Worm (Caenorhabditis elegans) whole organism, young adult: ENCODE measurements around the gene swm-1.

ENCODE experiments used
- F22D6.2 ChIP-seq: sonication (generic microtip); optimal IDR thresholded peaks from 2 replicates; lab custom pipeline; 2016; ENCODE audit warnings: mild to moderate bottlenecking, missing genetic modification characterization, missing compliant biosample characterization
- K12H6.12 ChIP-seq: fragments of 200-800 bp; sonication (Bioruptor generic); optimal IDR thresholded peaks from 2 replicates; lab custom pipeline; 2018; ENCODE audit warnings: mild to moderate bottlenecking, missing genetic modification characterization, missing compliant biosample characterization
- T26A5.8 ChIP-seq: sonication (generic microtip); optimal IDR thresholded peaks from 2 replicates; lab custom pipeline; 2016; ENCODE audit warnings: missing genetic modification characterization, missing compliant biosample characterization
- Y53F4B.3 ChIP-seq: fragments of 200-800 bp; sonication (Bioruptor generic); IDR thresholded peaks from 2 replicates; pipeline ENCODE4 v1.3.6; 2022; ENCODE audit warnings: missing genetic modification reagents, missing genetic modification characterization, missing compliant biosample characterization
- ZK185.1 ChIP-seq: sonication (generic microtip); optimal IDR thresholded peaks from 2 replicates; lab custom pipeline; 2016; ENCODE audit warnings: mild to moderate bottlenecking, missing genetic modification characterization, missing compliant biosample characterization; ENCODE audit not compliant: poor library complexity, severe bottlenecking
- akir-1 ChIP-seq: fragments of 200-800 bp; sonication (Bioruptor generic); optimal IDR thresholded peaks from 2 replicates; lab custom pipeline; 2018; ENCODE audit warnings: mild to moderate bottlenecking, missing genetic modification characterization, moderate library complexity, missing compliant biosample characterization
- atf-7 ChIP-seq: sonication (generic microtip); optimal IDR thresholded peaks from 2 replicates; lab custom pipeline; 2017; ENCODE audit warnings: mild to moderate bottlenecking, missing genetic modification characterization, missing compliant biosample characterization
- attf-3 ChIP-seq: fragments of 200-800 bp; sonication (Bioruptor generic); conservative IDR thresholded peaks from 2 replicates; pipeline ENCODE4 v1.3.6; 2022; ENCODE audit warnings: missing genetic modification reagents, missing genetic modification characterization, missing compliant biosample characterization
- attf-6 ChIP-seq: fragments of 200-800 bp; sonication (Bioruptor generic); IDR thresholded peaks from 2 replicates; pipeline ENCODE4 v1.3.6; 2022; ENCODE audit warnings: missing genetic modification reagents, missing genetic modification characterization, missing compliant biosample characterization
- ceh-100 ChIP-seq: fragments of 200-800 bp; sonication (Bioruptor generic); IDR thresholded peaks from 2 replicates; pipeline ENCODE4 v1.3.6; 2022; ENCODE audit warnings: missing genetic modification reagents, missing genetic modification characterization, missing compliant biosample characterization
- ceh-58 ChIP-seq: fragments of 200-800 bp; sonication (Bioruptor generic); IDR thresholded peaks from 2 replicates; pipeline ENCODE4 v1.3.6; 2022; ENCODE audit warnings: missing genetic modification characterization, missing compliant biosample characterization
- dpff-1 ChIP-seq: sonication (generic microtip); optimal IDR thresholded peaks from 2 replicates; lab custom pipeline; 2017; ENCODE audit warnings: mild to moderate bottlenecking, missing genetic modification characterization, missing compliant biosample characterization
- efl-1 ChIP-seq: fragments of 150-350 bp; optimal IDR thresholded peaks from 2 replicates; lab custom pipeline; 2014; ENCODE audit warnings: missing biosample characterization, missing genetic modification reagents, missing genetic modification characterization
- egl-18 ChIP-seq: fragments of 200-800 bp; sonication (Bioruptor generic); IDR thresholded peaks from 2 replicates; pipeline ENCODE4 v1.3.6; 2022; ENCODE audit warnings: missing genetic modification reagents, missing genetic modification characterization, missing compliant biosample characterization
- egl-44 ChIP-seq: fragments of 200-800 bp; sonication (Bioruptor generic); IDR thresholded peaks from 2 replicates; pipeline ENCODE4 v1.3.6; 2022; ENCODE audit warnings: missing genetic modification reagents, missing genetic modification characterization, missing compliant biosample characterization
- fkh-3 ChIP-seq: sonication (generic microtip); optimal IDR thresholded peaks from 2 replicates; lab custom pipeline; 2016; ENCODE audit warnings: mild to moderate bottlenecking, missing genetic modification characterization, missing compliant biosample characterization
- hlh-26 ChIP-seq: fragments of 200-800 bp; sonication (Bioruptor generic); conservative IDR thresholded peaks from 2 replicates; pipeline ENCODE4 v1.3.6; 2022; ENCODE audit warnings: missing genetic modification reagents, missing genetic modification characterization, missing compliant biosample characterization
- hsf-1 ChIP-seq: fragments of 200-800 bp; sonication (Bioruptor generic); IDR thresholded peaks from 2 replicates; pipeline ENCODE4 v1.3.6; 2022; ENCODE audit warnings: missing genetic modification reagents, missing genetic modification characterization, missing compliant biosample characterization
- lag-1 ChIP-seq: fragments of 200-800 bp; sonication (Bioruptor generic); IDR thresholded peaks from 2 replicates; pipeline ENCODE4 v1.3.6; 2022; ENCODE audit warnings: missing genetic modification reagents, missing genetic modification characterization, missing compliant biosample characterization
- let-607 ChIP-seq, 2 experiments: fragments of 200-800 bp in 1 of 2; sonication (Bioruptor generic) in 1 of 2; sonication (generic microtip) in 1 of 2; optimal IDR thresholded peaks; 2 replicates each; lab custom pipeline; 2016 to 2018; ENCODE audit warnings: mild to moderate bottlenecking in 2 of 2, missing compliant biosample characterization in 2 of 2, missing genetic modification characterization in 2 of 2, moderate library complexity in 2 of 2, missing genotype in 1 of 2
- lin-35 ChIP-seq, 3 experiments: fragments of 150-350 bp in 2 of 3; sonication (generic microtip) in 1 of 3; optimal IDR thresholded peaks; 2 replicates each; lab custom pipeline; 2014 to 2018; ENCODE audit warnings: missing biosample characterization in 3 of 3, missing genetic modification characterization in 3 of 3, missing genetic modification reagents in 3 of 3
- madf-10 ChIP-seq: sonication (generic microtip); optimal IDR thresholded peaks from 2 replicates; lab custom pipeline; 2016; ENCODE audit warnings: mild to moderate bottlenecking, missing genetic modification characterization, missing compliant biosample characterization
- madf-3 ChIP-seq: fragments of 200-800 bp; sonication (Bioruptor generic); IDR thresholded peaks from 2 replicates; pipeline ENCODE4 v1.3.6; 2022; ENCODE audit warnings: missing genetic modification reagents, missing genetic modification characterization, missing compliant biosample characterization
- madf-8 ChIP-seq: fragments of 200-800 bp; sonication (Bioruptor generic); conservative IDR thresholded peaks from 2 replicates; pipeline ENCODE4 v1.3.6; 2022; ENCODE audit warnings: missing genetic modification reagents, missing genetic modification characterization, missing compliant biosample characterization
- mcd-1 ChIP-seq: fragments of 200-800 bp; sonication (Bioruptor generic); IDR thresholded peaks from 2 replicates; pipeline ENCODE4 v1.3.6; 2022; ENCODE audit warnings: missing genetic modification reagents, missing genetic modification characterization, missing compliant biosample characterization
- mel-28 ChIP-seq: sonication (generic microtip); optimal IDR thresholded peaks from 2 replicates; lab custom pipeline; 2016; ENCODE audit warnings: borderline replicate concordance, mild to moderate bottlenecking, missing genetic modification characterization, missing compliant biosample characterization
- nfya-2 ChIP-seq: fragments of 200-800 bp; sonication (Bioruptor generic); IDR thresholded peaks from 2 replicates; pipeline ENCODE4 v1.3.6; 2022; ENCODE audit warnings: missing genetic modification reagents, missing genetic modification characterization, missing compliant biosample characterization
- nhr-179 ChIP-seq: sonication (generic microtip); optimal IDR thresholded peaks from 2 replicates; lab custom pipeline; 2016; ENCODE audit warnings: mild to moderate bottlenecking, missing genetic modification characterization, missing compliant biosample characterization
- nhr-27 ChIP-seq: fragments of 200-800 bp; sonication (Bioruptor generic); optimal IDR thresholded peaks from 2 replicates; lab custom pipeline; 2018; ENCODE audit warnings: mild to moderate bottlenecking, missing genetic modification characterization, moderate library complexity, missing compliant biosample characterization
- nhr-90 ChIP-seq: sonication (generic microtip); optimal IDR thresholded peaks from 2 replicates; lab custom pipeline; 2016; ENCODE audit warnings: missing genotype, mild to moderate bottlenecking, missing genetic modification characterization, missing compliant biosample characterization
- pbrm-1 ChIP-seq: fragments of 200-800 bp; sonication (Bioruptor generic); IDR thresholded peaks from 2 replicates; pipeline ENCODE4 v1.3.6; 2022; ENCODE audit warnings: missing genetic modification reagents, missing genetic modification characterization, missing compliant biosample characterization
- pha-4 ChIP-seq: fragments of 150-350 bp; sonication (generic microtip); optimal IDR thresholded peaks from 2 replicates; lab custom pipeline; 2014; ENCODE audit warnings: missing biosample characterization, missing genetic modification reagents, missing genetic modification characterization
- rcor-1 ChIP-seq: fragments of 200-800 bp; sonication (Bioruptor generic); IDR thresholded peaks from 2 replicates; pipeline ENCODE4 v1.3.6; 2022; ENCODE audit warnings: missing genetic modification reagents, missing genetic modification characterization, missing compliant biosample characterization
- rec-8 ChIP-seq, 2 experiments: sonication (generic microtip); optimal IDR thresholded peaks; 2 replicates each; lab custom pipeline; 2016; ENCODE audit warnings: mild to moderate bottlenecking in 2 of 2, missing genetic modification characterization in 2 of 2, missing genetic modification reagents in 2 of 2, missing genotype in 2 of 2, missing biosample characterization in 1 of 2, missing compliant biosample characterization in 1 of 2, moderate library complexity in 1 of 2
- tbp1 ChIP-seq: fragments of 200-800 bp; sonication (Bioruptor generic); optimal IDR thresholded peaks from 2 replicates; lab custom pipeline; 2018; ENCODE audit warnings: mild to moderate bottlenecking, missing genetic modification characterization, missing compliant biosample characterization
- tbx-9 ChIP-seq: sonication (generic microtip); optimal IDR thresholded peaks from 2 replicates; lab custom pipeline; 2016; ENCODE audit warnings: borderline replicate concordance, missing genetic modification characterization, inconsistent platforms, missing compliant biosample characterization
- unc-130 ChIP-seq: sonication (generic microtip); optimal IDR thresholded peaks from 2 replicates; lab custom pipeline; 2016; ENCODE audit warnings: missing genetic modification reagents, missing genetic modification characterization, missing compliant biosample characterization
- ztf-3 ChIP-seq: fragments of 200-800 bp; sonication (Bioruptor generic); optimal IDR thresholded peaks from 2 replicates; lab custom pipeline; 2018; ENCODE audit warnings: mild to moderate bottlenecking, missing genetic modification characterization, missing compliant biosample characterization

The swm-1 gene

ce11 chrV:9024713-9025112 lies 30.0 kb downstream of the swm-1 start, which contains the start of gene bus-1:
Gene bus-1, minus strand, starts transcription at chrV:9024813.
- no peak for TF ChIP-seq pha-4 (tag; lab: Kevin White, UChicago)
- TF ChIP-seq nfya-2 (GFP tag; lab: Robert Waterston, UW) = no peak
- no peak for TF ChIP-seq attf-6 (GFP tag; lab: Robert Waterston, UW)
- no peak for TF ChIP-seq mel-28 (tag; lab: Kevin White, UChicago)
- no peak for TF ChIP-seq tbp1 (GFP tag; lab: Kevin White, UChicago)
- TF ChIP-seq rcor-1 = no peak
- TF ChIP-seq hlh-26 = no peak
- no peak for TF ChIP-seq F22D6.2 (tag; lab: Kevin White, UChicago)
- no peak for TF ChIP-seq madf-10
- TF ChIP-seq nhr-179 (tag; lab: Kevin White, UChicago) = no peak

DNA sequence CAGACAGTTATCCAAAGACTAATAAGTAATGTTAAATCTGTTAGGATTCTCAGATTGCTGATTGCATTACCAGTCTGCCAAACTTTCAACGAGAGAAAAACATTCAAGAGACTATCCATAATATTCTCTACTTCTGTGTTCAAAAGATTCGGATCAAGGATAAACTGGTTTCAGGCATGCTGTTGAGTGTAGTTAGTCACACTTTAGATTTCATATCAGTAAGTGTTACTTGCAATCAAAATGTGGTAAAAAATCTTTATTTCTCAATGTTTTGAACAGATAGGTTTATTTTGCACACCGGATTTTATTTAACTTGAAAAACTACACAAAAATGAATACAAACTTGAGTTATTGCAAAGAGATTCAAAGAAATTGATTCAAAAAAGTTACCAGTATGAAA lies 32.6 kb downstream of the swm-1 start, which contains the start of gene oac-41:
oac-41 (minus strand) TSS at position 101 of the 400 bp plus-strand sequence.
- TF ChIP-seq nhr-90 (no peak), egl-18 (no peak)

DNA sequence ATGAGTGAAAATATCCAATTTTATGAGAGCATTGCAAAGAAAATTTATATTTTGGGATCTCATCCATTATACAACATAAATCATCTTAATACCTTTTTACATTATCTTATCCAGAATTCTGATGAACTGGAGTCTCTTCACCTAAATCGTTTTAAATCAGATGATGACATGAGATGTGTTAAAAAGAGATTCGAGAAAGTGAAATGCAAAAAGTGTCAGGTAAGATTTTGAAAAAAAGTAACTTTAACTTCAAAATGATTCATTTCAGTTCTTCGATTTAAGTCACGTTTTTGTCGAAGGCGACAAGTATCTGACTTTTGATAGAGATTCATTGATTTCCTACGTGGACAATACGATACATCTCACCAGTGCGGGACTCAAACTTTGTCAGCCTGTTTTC lies 35.8 kb downstream of the swm-1 start:
- TF ChIP-seq madf-3 = no peak
- no peak for TF ChIP-seq dpff-1 (tag; lab: Kevin White, UChicago)
- no peak for TF ChIP-seq nhr-27 (tag; lab: Kevin White, UChicago)
- TF ChIP-seq efl-1 (GFP tag; lab: Kevin White, UChicago) = no peak

DNA sequence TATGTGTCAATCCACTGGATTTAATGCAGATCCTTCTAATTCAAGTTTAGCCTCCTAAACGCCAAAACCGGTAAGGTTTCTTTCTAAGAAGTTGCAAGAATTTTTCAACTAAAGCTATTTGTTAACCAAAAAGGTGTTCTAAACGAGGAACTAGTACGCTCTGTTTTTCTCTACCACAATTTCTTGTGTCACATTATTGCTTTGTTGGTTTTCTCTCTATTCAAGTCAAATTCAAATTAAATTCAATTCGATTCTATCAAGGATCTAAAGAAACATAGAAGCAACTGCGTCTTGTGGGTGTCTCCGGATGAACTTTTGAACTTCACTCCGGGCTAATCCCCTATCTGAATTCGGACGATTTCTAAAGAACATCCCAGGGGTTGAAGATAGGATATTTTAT lies 38.2 kb downstream of the swm-1 start, which contains the start of gene oac-40:
oac-40 (plus strand) TSS at position 301 of the 400 bp plus-strand sequence.
- TF ChIP-seq egl-44 (GFP tag; lab: Robert Waterston, UW) = no peak
- TF ChIP-seq fkh-3 (tag; lab: Kevin White, UChicago) = no peak
- TF ChIP-seq attf-3 (GFP tag; lab: Robert Waterston, UW) = no peak
- TF ChIP-seq T26A5.8 = no peak
- no peak for TF ChIP-seq mcd-1 (GFP tag; lab: Robert Waterston, UW)
- no peak for TF ChIP-seq F22D6.2 (tag; lab: Kevin White, UChicago)
- TF ChIP-seq madf-8 (GFP tag; lab: Robert Waterston, UW) = no peak
- no peak for TF ChIP-seq ztf-3
- TF ChIP-seq madf-10 = no peak
- no peak for TF ChIP-seq lin-35 (GFP tag; optimal IDR thresholded peaks at IDR 0.05; lab: Kevin White, UChicago)
- no peak for TF ChIP-seq atf-7 (tag; lab: Kevin White, UChicago)
- no peak for TF ChIP-seq egl-18
- no peak for TF ChIP-seq K12H6.12 (tag; lab: Kevin White, UChicago)
- TF ChIP-seq ceh-58 (GFP tag; lab: Robert Waterston, UW) = no peak
- TF ChIP-seq tbp1 (GFP tag; lab: Kevin White, UChicago) = no peak
- TF ChIP-seq pbrm-1 = no peak
- TF ChIP-seq ZK185.1 = no peak
- TF ChIP-seq lag-1 (GFP tag; lab: Robert Waterston, UW) = no peak

DNA sequence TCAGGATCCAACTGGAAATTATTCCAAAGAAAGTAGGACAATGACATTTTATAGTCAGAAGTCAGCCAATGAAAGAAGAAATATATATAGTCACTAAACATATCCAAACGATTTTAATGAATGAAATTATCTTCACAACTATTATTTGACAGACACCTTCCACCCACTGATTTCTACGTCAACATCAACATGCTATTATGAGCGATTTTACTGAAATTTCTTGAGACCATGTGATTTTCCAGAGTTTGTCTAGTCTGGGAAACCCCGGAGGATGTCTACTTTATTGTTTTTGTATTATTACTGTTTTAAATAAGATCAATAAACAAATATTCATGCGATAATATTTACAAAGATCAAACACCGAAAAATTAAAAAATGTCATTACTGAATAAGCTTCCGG lies 39.1 kb downstream of the swm-1 start, which contains the start of gene srt-18:
srt-18 (minus strand) TSS at position 101 of the 400 bp plus-strand sequence.
- TF ChIP-seq madf-3 (no peak), let-607 (tag; optimal IDR thresholded peaks at IDR 0.05; lab: Kevin White, UChicago) (no peak), tbx-9 (no peak), hsf-1 (GFP tag; lab: Robert Waterston, UW) (no peak), akir-1 (no peak), Y53F4B.3 (no peak), unc-130 (GFP tag; lab: Kevin White, UChicago) (no peak), pha-4 (tag; lab: Kevin White, UChicago) (no peak), ceh-100 (GFP tag; lab: Robert Waterston, UW) (no peak), rec-8 (tag; optimal IDR thresholded peaks at IDR 0.05; lab: Kevin White, UChicago) (no peak)
